Worm (Caenorhabditis elegans) whole organism, young adult: ENCODE results near the gene gfrp-1.

Source experiments
- lin-26 ChIP-seq: fragments of 200-800 bp; sonication (Bioruptor generic); IDR thresholded peaks from 2 replicates; pipeline ENCODE4 v1.3.6; 2022; ENCODE audit warnings: missing genetic modification reagents, missing genetic modification characterization, missing compliant biosample characterization
- unc-62 ChIP-seq: fragments of 150-350 bp; optimal IDR thresholded peaks from 2 replicates; lab custom pipeline; 2014; ENCODE audit warnings: missing biosample characterization, missing genetic modification reagents, missing genetic modification characterization
- ztf-28 ChIP-seq: fragments of 200-800 bp; sonication (Bioruptor generic); IDR thresholded peaks from 2 replicates; pipeline ENCODE4 v1.3.6; 2022; ENCODE audit warnings: missing genetic modification reagents, missing genetic modification characterization, missing compliant biosample characterization

- TF ChIP-seq ztf-28 (GFP tag; lab: Robert Waterston, UW) (no peak), unc-62 (GFP tag; lab: Kevin White, UChicago) (no peak), lin-26 (GFP tag; lab: Robert Waterston, UW) (no peak)
These were observed 32.7 kb downstream of the gfrp-1 start for ce11 chrIV:236138-236537.
